Fruit fly (Drosophila melanogaster) whole organism, adult: ENCODE results near the gene S-Lap4.

Experiments used
- CG1620 ChIP-seq: fragments of 200-800 bp; sonication (Bioruptor generic); optimal IDR thresholded peaks from 2 replicates; lab custom pipeline; 2016; ENCODE audit warnings: missing biosample characterization, missing genetic modification characterization
- cnc ChIP-seq, 2 experiments: fragments of >200 bp; optimal IDR thresholded peaks; 2 replicates each; lab custom pipeline; 2017
- kay ChIP-seq: fragments of 200-800 bp; sonication (Bioruptor generic); peaks from one replicate; lab custom pipeline; 2016; ENCODE audit warnings: missing biosample characterization, missing genetic modification characterization, borderline replicate concordance
- ovo ChIP-seq: fragments of 200-800 bp; sonication (Bioruptor generic); optimal IDR thresholded peaks from 2 replicates; lab custom pipeline; 2016; ENCODE audit warnings: missing biosample characterization, missing genetic modification characterization

DNA sequence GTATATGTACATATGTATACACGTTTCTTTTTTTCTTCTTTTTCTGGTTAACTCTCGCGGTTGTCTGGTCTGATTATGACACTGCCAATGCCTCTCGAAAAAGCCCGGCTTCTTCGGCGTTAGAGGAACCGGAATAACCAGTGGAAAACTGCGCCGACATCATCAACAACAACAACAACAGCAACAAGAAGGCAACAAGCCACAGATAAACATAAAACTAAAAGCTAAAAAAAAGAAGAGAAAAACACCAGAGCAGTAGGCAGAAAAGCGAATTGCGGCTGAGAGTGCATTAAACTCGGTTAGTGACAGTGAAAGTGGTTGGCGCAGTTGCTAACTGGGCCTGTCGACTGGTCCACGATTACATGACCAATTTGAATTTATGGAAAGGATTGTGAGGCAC is 40.4 kb downstream of the S-Lap4 start:
- TF ChIP-seq ovo (GFP tag; lab: Kevin White, UChicago) (no peak), CG1620 (GFP tag; lab: Kevin White, UChicago) (no peak), kay (GFP tag; lab: Kevin White, UChicago) (no peak), cnc (optimal IDR thresholded peaks at IDR 0.05; lab: Kevin White, UChicago) (no peak)
